Worm (Caenorhabditis elegans): ENCODE data around the gene F46C3.2.

Gene F46C3.2

ce11 chrX:11454231-11454630 lies 35.7 kb upstream of the F46C3.2 start, which contains the start of gene F48C5.2:
F48C5.2 (minus strand) TSS chrX:11454331.
- TF ChIP-seq nhr-12 (tag; optimal IDR thresholded peaks at IDR 0.05), result no peak
- TF ChIP-seq nhr-25 (tag; optimal IDR thresholded peaks at IDR 0.05), result peak; percentile 13

DNA sequence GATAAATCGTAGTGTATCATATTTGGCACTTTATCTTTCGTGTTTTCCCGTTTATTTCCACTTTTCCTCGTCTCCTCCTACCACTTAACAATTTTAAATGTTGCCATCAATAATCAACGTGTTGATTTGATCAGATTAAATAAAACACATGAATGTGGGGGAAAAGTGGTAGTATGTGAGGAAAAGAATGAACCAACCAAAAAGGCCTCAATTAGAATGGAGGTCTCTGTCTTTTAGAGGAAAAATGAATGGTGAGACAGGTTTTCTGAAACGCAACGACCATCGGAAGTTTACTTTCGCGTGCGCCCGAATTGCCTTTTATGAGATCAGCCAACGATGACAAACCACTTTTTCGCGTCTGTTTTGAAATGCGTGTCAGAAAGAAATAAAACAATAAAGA lies 33.7 kb upstream of the F46C3.2 start:
- TF ChIP-seq skn-1 (tag; optimal IDR thresholded peaks at IDR 0.05), result no peak
- TF ChIP-seq sem-4 (tag; optimal IDR thresholded peaks at IDR 0.05), result peak; percentile 10
- peak; percentile 56 for TF ChIP-seq nhr-25 (tag; optimal IDR thresholded peaks at IDR 0.05)

DNA sequence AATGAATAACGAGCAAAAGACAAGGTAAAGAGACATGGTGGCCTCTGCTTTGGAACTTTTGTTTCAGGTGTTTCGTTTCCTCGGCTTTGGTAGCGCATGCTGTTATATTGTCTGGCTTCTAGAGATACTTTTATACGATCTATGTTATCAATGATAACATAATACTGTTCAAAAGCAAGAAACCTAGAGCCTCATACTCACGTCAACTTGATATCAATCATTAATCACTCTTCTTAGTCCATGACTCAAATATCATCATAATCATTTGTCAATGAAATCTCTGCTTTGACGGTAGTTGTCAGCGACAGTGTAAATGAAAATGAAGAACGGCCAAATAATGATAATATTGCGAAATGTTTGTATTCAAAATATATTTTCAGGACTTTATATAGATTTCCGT lies 31.7 kb upstream of the F46C3.2 start:
- TF ChIP-seq elt-3 (tag; optimal IDR thresholded peaks at IDR 0.05) (no peak), sma-9 (GFP tag; optimal IDR thresholded peaks at IDR 0.05) (peak; percentile 58), sma-9 (tag; optimal IDR thresholded peaks at IDR 0.05) (no peak), fos-1 (tag; optimal IDR thresholded peaks at IDR 0.05) (peak; percentile 26), skn-1 (tag; optimal IDR thresholded peaks at IDR 0.05) (no peak), sma-3 (GFP tag; optimal IDR thresholded peaks at IDR 0.05) (peak; percentile 37), blmp-1 (tag; optimal IDR thresholded peaks at IDR 0.05; ENCODE audit: insufficient read depth) (no peak), nhr-11 (tag; optimal IDR thresholded peaks at IDR 0.05) (no peak), ztf-11 (tag; optimal IDR thresholded peaks at IDR 0.05) (no peak)

DNA sequence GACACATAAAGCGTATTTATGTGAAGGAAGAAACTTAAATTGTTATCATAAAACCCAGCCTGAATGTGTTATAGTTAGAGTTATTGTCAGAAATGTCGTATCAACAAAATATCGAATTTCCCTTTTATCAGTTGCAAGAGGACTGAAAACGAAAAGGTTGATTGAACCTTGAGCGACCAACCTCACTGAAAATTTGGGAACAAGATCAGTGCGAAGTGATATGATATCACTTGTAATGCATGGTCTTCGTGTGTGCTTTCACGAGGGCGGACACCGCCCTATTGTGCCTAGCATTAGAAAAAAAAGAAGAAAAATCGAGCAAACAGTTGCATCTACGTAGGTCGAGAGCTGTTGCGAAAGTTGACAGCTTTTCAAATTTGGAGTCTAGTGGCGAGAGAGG lies 29.1 kb upstream of the F46C3.2 start:
- TF ChIP-seq nhr-21 (tag; optimal IDR thresholded peaks at IDR 0.05), result no peak
- TF ChIP-seq mbf-1 (tag; optimal IDR thresholded peaks at IDR 0.05), result no peak
- no peak for TF ChIP-seq peb-1 (tag; optimal IDR thresholded peaks at IDR 0.05)
- peak; percentile 41 for TF ChIP-seq crh-2 (tag; optimal IDR thresholded peaks at IDR 0.05)
- no peak for TF ChIP-seq ztf-4 (tag; optimal IDR thresholded peaks at IDR 0.05)
- no peak for TF ChIP-seq Y55F3AM.14 (GFP tag; optimal IDR thresholded peaks at IDR 0.05)
- no peak for TF ChIP-seq skn-1 (tag; optimal IDR thresholded peaks at IDR 0.05)
- TF ChIP-seq F13H6.1 (tag; optimal IDR thresholded peaks at IDR 0.05), result peak; percentile 44
- TF ChIP-seq lin-39 (tag; optimal IDR thresholded peaks at IDR 0.05), result no peak
- no peak for TF ChIP-seq lsy-2 (tag; optimal IDR thresholded peaks at IDR 0.05)
- no peak for TF ChIP-seq zag-1 (tag; optimal IDR thresholded peaks at IDR 0.05)
- TF ChIP-seq nhr-129 (tag; optimal IDR thresholded peaks at IDR 0.05), result peak; percentile 32
- no peak for TF ChIP-seq ceh-16 (tag; optimal IDR thresholded peaks at IDR 0.05)
- TF ChIP-seq unc-55 (GFP tag; optimal IDR thresholded peaks at IDR 0.05), result no peak
- TF ChIP-seq fos-1 (tag; optimal IDR thresholded peaks at IDR 0.05), result peak; percentile 72
- no peak for TF ChIP-seq R02D3.7 (tag; optimal IDR thresholded peaks at IDR 0.05)
- TF ChIP-seq nhr-77 (tag; optimal IDR thresholded peaks at IDR 0.05), result no peak
- peak; percentile 64 for TF ChIP-seq sma-9 (GFP tag; optimal IDR thresholded peaks at IDR 0.05)
- no peak for TF ChIP-seq sma-9 (tag; optimal IDR thresholded peaks at IDR 0.05)
- no peak for TF ChIP-seq nhr-11 (tag; optimal IDR thresholded peaks at IDR 0.05)
- peak; percentile 12 for TF ChIP-seq gmeb-1 (tag; optimal IDR thresholded peaks at IDR 0.05)

ce11 chrX:11446535-11446934 lies 28.0 kb upstream of the F46C3.2 start, which contains the start of gene igeg-2:
igeg-2 (minus strand) TSS chrX:11446635.
- no peak for TF ChIP-seq sma-9 (GFP tag; optimal IDR thresholded peaks at IDR 0.05)
- TF ChIP-seq sma-9 (tag; optimal IDR thresholded peaks at IDR 0.05), result no peak
- TF ChIP-seq ceh-16 (tag; optimal IDR thresholded peaks at IDR 0.05), result no peak
- TF ChIP-seq ztf-11 (tag; optimal IDR thresholded peaks at IDR 0.05), result no peak
- no peak for TF ChIP-seq alr-1 (tag; optimal IDR thresholded peaks at IDR 0.05)
- TF ChIP-seq sem-4 (tag; optimal IDR thresholded peaks at IDR 0.05), result no peak
- TF ChIP-seq snpc-4 (tag; optimal IDR thresholded peaks at IDR 0.05), result no peak
- no peak for TF ChIP-seq skn-1 (tag; optimal IDR thresholded peaks at IDR 0.05)
- TF ChIP-seq ama-1 (optimal IDR thresholded peaks at IDR 0.05), result no peak
- no peak for TF ChIP-seq ceh-82 (tag; optimal IDR thresholded peaks at IDR 0.05)
- no peak for TF ChIP-seq peb-1 (tag; optimal IDR thresholded peaks at IDR 0.05)
- no peak for TF ChIP-seq lin-39 (tag; optimal IDR thresholded peaks at IDR 0.05)
- no peak for TF ChIP-seq nhr-129 (tag; optimal IDR thresholded peaks at IDR 0.05)
- TF ChIP-seq lin-13 (GFP tag; optimal IDR thresholded peaks at IDR 0.05), result no peak
- no peak for TF ChIP-seq unc-39 (tag; optimal IDR thresholded peaks at IDR 0.05)
- no peak for TF ChIP-seq nhr-77 (tag; optimal IDR thresholded peaks at IDR 0.05)
- no peak for TF ChIP-seq mbf-1 (tag; optimal IDR thresholded peaks at IDR 0.05)
- TF ChIP-seq nhr-21 (tag; optimal IDR thresholded peaks at IDR 0.05), result no peak
- TF ChIP-seq lin-11 (tag; optimal IDR thresholded peaks at IDR 0.05), result no peak
